Worm (Caenorhabditis elegans) whole organism, L1 larva: ENCODE results near the gene M01G5.1.

ENCODE experiments used
- fkh-10 ChIP-seq: sonication (generic microtip); optimal IDR thresholded peaks from 2 replicates; lab custom pipeline; 2017; ENCODE audit warnings: missing biosample characterization, missing genetic modification reagents, missing genetic modification characterization
- lir-3 ChIP-seq: sonication (generic microtip); optimal IDR thresholded peaks from 2 replicates; lab custom pipeline; 2016; ENCODE audit warnings: mild to moderate bottlenecking, missing genetic modification characterization, moderate library complexity, missing compliant biosample characterization; ENCODE audit not compliant: poor library complexity
- rnt-1 ChIP-seq: sonication (generic microtip); optimal IDR thresholded peaks from 2 replicates; lab custom pipeline; 2016; ENCODE audit warnings: mild to moderate bottlenecking, missing genetic modification characterization, moderate library complexity, missing compliant biosample characterization

DNA sequence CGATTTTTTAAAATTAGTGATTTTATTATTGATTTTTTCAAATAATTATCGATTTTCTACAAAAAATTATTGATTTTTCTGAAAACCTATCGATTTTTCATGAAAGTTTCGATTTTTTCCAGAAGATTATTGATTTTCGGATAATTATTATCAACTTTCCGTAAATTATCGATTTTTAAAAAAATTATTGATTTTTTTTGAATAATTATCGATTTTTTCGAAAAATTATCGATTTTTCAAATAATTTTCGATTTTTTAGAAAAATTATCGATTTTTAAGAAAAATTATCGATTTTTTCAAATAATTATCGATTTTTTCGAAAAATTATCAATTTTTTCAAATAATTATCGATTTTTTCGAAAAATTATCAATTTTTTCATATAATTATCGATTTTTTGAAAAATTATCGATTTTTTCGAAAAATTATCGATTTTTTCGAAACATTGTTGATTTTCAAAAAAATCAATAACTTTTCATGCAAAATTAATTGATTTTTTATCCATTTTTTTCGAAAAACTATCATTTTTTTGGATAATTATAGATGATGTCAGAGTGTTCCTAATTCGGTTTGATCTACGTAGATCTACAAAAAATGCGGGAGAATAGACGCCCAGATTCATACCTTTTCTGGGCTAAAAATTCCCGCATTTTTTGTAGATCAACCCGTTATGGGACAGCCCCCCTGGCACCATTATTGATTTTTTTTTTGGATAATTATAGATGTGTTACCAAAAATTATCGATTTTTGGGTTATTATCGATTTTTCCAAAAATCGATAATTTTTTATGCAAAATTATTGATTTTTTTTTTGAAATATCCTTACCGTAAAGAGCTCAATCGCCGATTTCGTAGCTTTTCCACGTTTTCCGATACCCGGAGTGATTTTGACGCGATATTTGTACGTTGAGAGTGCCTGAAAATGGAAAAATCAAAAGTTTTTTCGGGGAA lies 27.6 kb upstream of the M01G5.1 start:
- TF ChIP-seq fkh-10 (GFP tag; lab: Kevin White, UChicago) (no peak), rnt-1 (tag; lab: Kevin White, UChicago) (no peak), lir-3 (no peak)
